Fruit fly (Drosophila melanogaster): ENCODE results near the gene CG15719.

CG15719 gene

DNA sequence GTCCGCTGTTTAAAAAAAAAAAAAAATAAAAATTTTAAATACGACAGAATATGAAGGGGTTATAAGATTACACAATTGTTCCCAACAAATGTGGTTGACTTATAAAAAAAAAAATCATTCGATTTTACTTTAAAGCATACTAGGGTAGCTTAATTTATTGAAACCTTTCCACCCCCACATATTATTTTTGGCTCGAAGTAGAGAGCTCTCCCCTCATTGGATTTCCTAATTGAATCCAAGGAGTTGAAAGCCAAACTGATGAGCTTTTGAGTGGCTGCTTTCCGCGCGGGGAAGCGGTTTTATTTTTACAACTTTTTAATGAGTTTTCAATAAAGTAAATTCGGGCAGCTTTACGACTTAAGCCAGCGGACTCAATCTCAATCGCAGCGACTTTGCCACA is at the start of gene CG15719:
CG15719 (minus strand) TSS at position 101 of the 400 bp plus-strand sequence.
- TF ChIP-seq psq (GFP tag; optimal IDR thresholded peaks at IDR 0.05) (no peak), HLH106 (tag; optimal IDR thresholded peaks at IDR 0.05) (no peak), Rel (GFP tag; optimal IDR thresholded peaks at IDR 0.05) (no peak), Rel (tag; optimal IDR thresholded peaks at IDR 0.05) (no peak), Hr83 (GFP tag; optimal IDR thresholded peaks at IDR 0.05; ENCODE audit: poor library complexity, severe bottlenecking) (no peak), rgr (GFP tag; optimal IDR thresholded peaks at IDR 0.05) (no peak), GATAd (GFP tag; optimal IDR thresholded peaks at IDR 0.05) (no peak)

DNA sequence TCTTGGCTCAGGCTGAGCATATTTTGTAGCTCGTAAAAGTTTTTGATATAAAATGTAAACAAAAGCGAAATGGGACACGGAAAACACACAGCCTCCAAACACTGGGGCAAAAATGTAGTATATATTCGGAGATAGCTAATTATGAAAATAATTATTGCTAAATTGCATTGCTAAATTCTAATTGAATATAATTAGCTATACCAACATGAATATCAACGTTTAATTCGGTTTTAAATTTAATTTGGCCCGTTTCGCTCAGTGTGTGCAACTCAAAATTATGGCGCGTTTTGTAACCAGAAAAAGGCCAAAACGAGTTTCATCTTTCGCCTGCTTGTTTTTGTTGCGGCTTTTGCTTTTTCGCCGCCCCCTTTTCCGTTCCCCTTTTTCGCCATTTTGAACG is 19.1 kb upstream of the CG15719 start:
- no peak for TF ChIP-seq dl (GFP tag; optimal IDR thresholded peaks at IDR 0.05; ENCODE audit: insufficient read depth in 1 of 2, partially characterized antibody in 2 of 2)
- peak; percentile 2 for TF ChIP-seq sv (GFP tag; optimal IDR thresholded peaks at IDR 0.05)

DNA sequence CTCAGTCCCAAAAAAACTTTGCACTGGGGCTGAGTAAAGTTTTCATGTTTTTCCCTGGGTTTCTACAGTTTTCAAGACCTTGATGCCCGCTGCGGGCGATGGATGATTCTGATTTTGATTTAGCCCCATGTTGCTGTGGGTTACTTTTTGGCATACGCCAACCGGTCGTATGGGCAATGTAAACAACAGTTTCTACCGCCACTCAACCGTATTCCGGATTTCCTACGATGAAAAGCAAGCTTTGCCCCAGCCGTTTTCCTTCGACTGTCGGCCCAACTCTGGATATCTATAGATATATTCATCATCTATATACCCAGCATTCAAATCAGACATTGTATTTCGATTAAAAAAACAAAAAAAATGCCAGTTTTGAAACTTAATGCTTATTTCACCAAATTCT is 17.2 kb upstream of the CG15719 start, which contains the start of gene CG2209:
CG2209 (plus strand) TSS at position 301 of the 400 bp plus-strand sequence.
- no peak for TF ChIP-seq Hr83 (GFP tag; optimal IDR thresholded peaks at IDR 0.05; ENCODE audit: poor library complexity, severe bottlenecking)
- no peak for TF ChIP-seq Hr78 (GFP tag; optimal IDR thresholded peaks at IDR 0.05)
- TF ChIP-seq lola (GFP tag; optimal IDR thresholded peaks at IDR 0.05) = no peak
- no peak for TF ChIP-seq Abd-B (GFP tag; optimal IDR thresholded peaks at IDR 0.05)
- no peak for TF ChIP-seq Rel (GFP tag; optimal IDR thresholded peaks at IDR 0.05)
- TF ChIP-seq Rel (tag; optimal IDR thresholded peaks at IDR 0.05) = no peak
- no peak for TF ChIP-seq h (GFP tag; optimal IDR thresholded peaks at IDR 0.05)
- TF ChIP-seq psq (GFP tag; optimal IDR thresholded peaks at IDR 0.05) = no peak

DNA sequence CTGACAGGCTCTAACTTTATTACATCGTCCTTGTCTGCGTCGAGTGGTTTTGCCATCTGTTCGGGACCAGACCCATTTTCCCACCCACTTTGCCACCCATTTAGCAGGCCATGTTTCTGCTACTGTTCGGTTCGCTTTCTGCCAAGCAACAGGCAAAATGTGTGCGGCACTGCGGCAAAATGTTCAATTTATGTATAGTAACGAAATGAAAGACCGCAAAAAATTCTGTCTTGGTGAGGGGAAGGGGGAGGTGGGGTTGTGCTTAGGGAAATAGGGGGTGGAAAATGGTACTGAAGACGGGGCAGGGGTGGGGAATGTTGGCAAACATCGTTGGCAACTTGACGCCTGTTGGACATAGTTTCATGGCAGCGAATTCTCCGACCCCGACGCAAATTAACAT is 7.6 kb upstream of the CG15719 start:
- no peak for TF ChIP-seq sage (GFP tag; optimal IDR thresholded peaks at IDR 0.05)
- no peak for TF ChIP-seq N (GFP tag; optimal IDR thresholded peaks at IDR 0.05)
- TF ChIP-seq Myc (optimal IDR thresholded peaks at IDR 0.05) = no peak
- no peak for TF ChIP-seq psq (GFP tag; optimal IDR thresholded peaks at IDR 0.05)
- TF ChIP-seq h (GFP tag; optimal IDR thresholded peaks at IDR 0.05) = no peak
- no peak for TF ChIP-seq Hr83 (GFP tag; optimal IDR thresholded peaks at IDR 0.05; ENCODE audit: poor library complexity, severe bottlenecking)
- no peak for TF ChIP-seq Rel (GFP tag; optimal IDR thresholded peaks at IDR 0.05)
- TF ChIP-seq Rel (tag; optimal IDR thresholded peaks at IDR 0.05) = no peak
- TF ChIP-seq dmrt93B (GFP tag; optimal IDR thresholded peaks at IDR 0.05) = no peak
- no peak for TF ChIP-seq br (GFP tag; optimal IDR thresholded peaks at IDR 0.05)
- no peak for TF ChIP-seq sv (GFP tag; optimal IDR thresholded peaks at IDR 0.05)
- no peak for TF ChIP-seq GATAd (GFP tag; optimal IDR thresholded peaks at IDR 0.05)
- no peak for TF ChIP-seq Vsx2 (GFP tag; optimal IDR thresholded peaks at IDR 0.05; ENCODE audit: partially characterized antibody)
- TF ChIP-seq Jra (GFP tag; optimal IDR thresholded peaks at IDR 0.05) = no peak
- no peak for TF ChIP-seq tai (GFP tag; optimal IDR thresholded peaks at IDR 0.05)

DNA sequence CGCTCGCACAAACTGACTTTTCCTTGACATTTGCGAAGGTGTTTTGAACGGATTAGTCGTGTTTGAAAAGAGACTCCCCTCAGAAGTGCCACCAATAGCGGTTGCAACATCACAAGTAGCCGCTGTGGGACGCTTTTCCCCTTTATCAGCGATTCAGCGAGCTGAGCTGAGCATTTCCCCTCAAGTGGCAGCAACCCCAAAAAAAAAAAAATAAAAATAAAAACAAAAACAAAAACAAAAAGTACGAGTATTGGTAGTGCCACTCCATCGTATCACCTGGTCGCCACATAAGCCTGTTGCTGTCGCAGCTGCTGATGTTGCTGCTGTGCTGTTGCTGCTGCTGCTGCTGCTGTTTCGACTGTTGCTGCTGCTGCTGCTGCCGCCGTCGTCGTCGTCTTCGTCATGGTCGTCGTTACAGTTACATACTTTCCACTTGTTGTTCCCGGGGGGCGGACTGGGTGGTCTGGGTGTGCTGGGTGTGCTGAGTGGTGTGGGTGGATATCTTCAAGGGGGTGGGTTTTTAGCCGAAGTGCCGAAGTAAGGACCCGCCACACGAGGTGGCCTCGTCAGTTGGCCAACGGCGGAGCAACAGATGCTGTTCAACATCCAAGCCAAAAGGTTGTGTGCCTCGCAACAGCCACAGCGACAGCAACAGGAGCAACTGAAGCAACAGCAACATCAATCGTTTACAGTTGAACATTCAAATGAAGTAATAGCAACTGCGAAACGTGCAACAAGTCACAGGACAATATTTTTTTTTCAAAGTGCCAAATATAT is 16.5 kb downstream of the CG15719 start, which contains the start of gene rsh:
rsh (plus strand) TSS at position 591 of the 777 bp plus-strand sequence.
- TF ChIP-seq Dfd (GFP tag; optimal IDR thresholded peaks at IDR 0.05) (peak; percentile 67), GATAd (GFP tag; optimal IDR thresholded peaks at IDR 0.05) (no peak), sage (GFP tag; optimal IDR thresholded peaks at IDR 0.05) (no peak)

DNA sequence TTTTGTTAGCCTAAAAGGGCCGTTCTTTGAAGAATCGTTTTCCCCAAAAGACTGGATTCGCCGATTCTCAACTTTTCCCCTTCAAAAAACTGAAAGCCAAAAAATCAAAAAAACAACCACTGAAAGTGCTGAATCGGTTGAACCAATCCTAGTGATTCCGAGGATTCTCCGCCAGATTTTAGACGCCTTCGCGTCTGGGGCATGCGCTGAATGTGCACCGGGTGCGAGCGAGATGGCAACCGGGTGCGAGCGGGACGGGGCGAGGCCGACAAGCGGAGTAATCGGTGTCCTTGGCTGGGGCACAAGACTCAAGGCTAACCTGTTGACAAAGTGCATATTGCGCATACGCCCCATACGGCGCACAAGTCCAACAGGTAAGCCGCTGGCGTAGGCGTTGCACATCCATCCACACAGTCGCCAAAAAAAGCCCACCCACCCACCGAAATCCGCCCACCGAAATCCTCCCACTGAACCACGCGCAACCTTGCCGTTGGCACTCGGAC is 17.7 kb downstream of the CG15719 start:
- TF ChIP-seq CrebA (GFP tag; optimal IDR thresholded peaks at IDR 0.05; ENCODE audit: borderline replicate concordance) (no peak), dsf (GFP tag; optimal IDR thresholded peaks at IDR 0.05; ENCODE audit: borderline replicate concordance) (no peak), h (GFP tag; optimal IDR thresholded peaks at IDR 0.05) (no peak), Mio (GFP tag; optimal IDR thresholded peaks at IDR 0.05) (no peak), CG9705 (GFP tag; optimal IDR thresholded peaks at IDR 0.05) (no peak), Vsx2 (GFP tag; optimal IDR thresholded peaks at IDR 0.05; ENCODE audit: partially characterized antibody) (no peak), Sp1 (GFP tag; optimal IDR thresholded peaks at IDR 0.05) (no peak), OdsH (GFP tag; optimal IDR thresholded peaks at IDR 0.05) (no peak), Dif (GFP tag; optimal IDR thresholded peaks at IDR 0.05; ENCODE audit: partially characterized antibody) (no peak), ey (GFP tag; optimal IDR thresholded peaks at IDR 0.05) (no peak), Myc (optimal IDR thresholded peaks at IDR 0.05) (no peak), sage (GFP tag; optimal IDR thresholded peaks at IDR 0.05) (no peak), N (GFP tag; optimal IDR thresholded peaks at IDR 0.05) (no peak), Rel (GFP tag; optimal IDR thresholded peaks at IDR 0.05) (no peak), Rel (tag; optimal IDR thresholded peaks at IDR 0.05) (no peak), Hnf4 (GFP tag; optimal IDR thresholded peaks at IDR 0.05) (no peak), Dfd (GFP tag; optimal IDR thresholded peaks at IDR 0.05) (no peak), lola (GFP tag; optimal IDR thresholded peaks at IDR 0.05) (no peak), pan (optimal IDR thresholded peaks at IDR 0.05) (no peak), foxo (GFP tag; optimal IDR thresholded peaks at IDR 0.05) (no peak)

Measured in whole organism, wandering third instar larva.